Worm (Caenorhabditis elegans) whole organism, L4 larva: Measurements from ENCODE around the gene sox-4.

ENCODE experiments used
- ama-1 ChIP-seq: fragments of 150-350 bp; optimal IDR thresholded peaks from 2 replicates; lab custom pipeline; 2014; ENCODE audit warnings: inconsistent platforms, mixed read lengths
- ces-1 ChIP-seq: fragments of 150-350 bp; sonication (generic microtip); optimal IDR thresholded peaks from 4 replicates; lab custom pipeline; 2014; ENCODE audit warnings: missing biosample characterization, missing genetic modification reagents, missing genetic modification characterization
- egl-27 ChIP-seq: sonication (generic microtip); optimal IDR thresholded peaks from 3 replicates; lab custom pipeline; 2017; ENCODE audit warnings: missing biosample characterization, missing genetic modification reagents, missing genetic modification characterization
- mdl-1 ChIP-seq, 2 experiments: fragments of 150-350 bp in 1 of 2; sonication (generic microtip) in 1 of 2; optimal IDR thresholded peaks; 2 replicates each; lab custom pipeline; 2014 to 2017; ENCODE audit warnings: missing biosample characterization in 2 of 2, missing genetic modification characterization in 2 of 2
- nhr-111 ChIP-seq: fragments of 200-800 bp; sonication (Bioruptor generic); optimal IDR thresholded peaks from 2 replicates; lab custom pipeline; 2018; ENCODE audit warnings: mild to moderate bottlenecking, missing genetic modification characterization, missing compliant biosample characterization
- pha-4 ChIP-seq, 2 experiments: fragments of 150-350 bp in 1 of 2; fragments of 200-800 bp in 1 of 2; sonication (Bioruptor generic) in 1 of 2; IDR thresholded peaks in 1 of 2; optimal IDR thresholded peaks in 1 of 2; 2 replicates each; pipeline versions ENCODE4 v1.3.6 to Lab custom; 2014 to 2022; ENCODE audit warnings: missing genetic modification characterization in 2 of 2, missing genetic modification reagents in 2 of 2, missing biosample characterization in 1 of 2, missing compliant biosample characterization in 1 of 2
- unc-39 ChIP-seq: sonication (generic microtip); optimal IDR thresholded peaks from 2 replicates; lab custom pipeline; 2017; ENCODE audit warnings: missing biosample characterization, missing genetic modification characterization

DNA sequence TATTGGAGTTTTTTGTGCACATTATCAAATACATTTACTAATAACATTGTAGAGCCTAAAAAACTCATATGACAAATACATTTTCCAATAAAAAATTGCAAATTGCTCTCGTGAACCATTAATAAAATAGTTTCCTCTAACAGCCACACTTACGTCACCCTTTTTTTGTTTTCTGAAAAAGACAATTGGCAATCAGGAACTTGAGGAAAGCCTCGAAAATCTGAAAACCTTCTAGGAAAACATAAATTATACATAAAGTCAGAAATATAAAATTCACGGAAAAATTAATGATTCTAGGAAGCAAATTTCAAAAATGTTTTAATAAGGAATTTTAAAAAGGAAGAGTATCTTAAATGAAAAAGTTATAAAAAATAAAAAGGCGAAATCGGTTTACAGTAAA, 8.3 kb upstream of the sox-4 start:
- no peak for TF ChIP-seq egl-27
- TF ChIP-seq pha-4 (GFP tag; IDR thresholded peaks at IDR 0.05; lab: Robert Waterston, UW) = no peak
- no peak for TF ChIP-seq pha-4 (tag; optimal IDR thresholded peaks at IDR 0.05; lab: Kevin White, UChicago)
- TF ChIP-seq unc-39 = no peak
- no peak for TF ChIP-seq ces-1 (GFP tag; lab: Kevin White, UChicago)
- no peak for TF ChIP-seq mdl-1 (tag; optimal IDR thresholded peaks at IDR 0.05; lab: Kevin White, UChicago)
- TF ChIP-seq nhr-111 (GFP tag; lab: Kevin White, UChicago) = no peak
- TF ChIP-seq ama-1 (lab: Kevin White, UChicago) = no peak
